Fruit fly (Drosophila melanogaster) whole organism, pupa: Measurements from ENCODE around the gene VhaAC39-2.
A peak's percentile ranks its signal among the peaks of the same experiment; 100 is the strongest.

Experiments
- CG10348 ChIP-seq: fragments of 200-800 bp; sonication (Bioruptor generic); IDR thresholded peaks from 2 replicates; pipeline ENCODE4 v1.3.6; 2022; ENCODE audit warnings: missing biosample characterization, missing genetic modification characterization
- CG12605 ChIP-seq: fragments of 200-800 bp; sonication (Bioruptor generic); IDR thresholded peaks from 2 replicates; pipeline ENCODE4 v1.3.6; 2022; ENCODE audit warnings: missing biosample characterization, missing genetic modification characterization
- CG13204 ChIP-seq: fragments of 200-800 bp; sonication (Bioruptor generic); optimal IDR thresholded peaks from 2 replicates; lab custom pipeline; 2018; ENCODE audit warnings: missing biosample characterization, mild to moderate bottlenecking, missing genetic modification characterization, moderate library complexity
- CG14655 ChIP-seq: fragments of 200-800 bp; sonication (Bioruptor generic); optimal IDR thresholded peaks from 3 replicates; lab custom pipeline; 2017; ENCODE audit warnings: mild to moderate bottlenecking, missing biosample characterization, missing genetic modification reagents, missing genetic modification characterization
- CG15710 ChIP-seq: fragments of 200-800 bp; sonication (Bioruptor generic); optimal IDR thresholded peaks from 2 replicates; lab custom pipeline; 2018; ENCODE audit warnings: missing biosample characterization, mild to moderate bottlenecking, missing genetic modification characterization, moderate library complexity
- CG17806 ChIP-seq: fragments of 200-800 bp; sonication (Bioruptor generic); optimal IDR thresholded peaks from 2 replicates; lab custom pipeline; 2018; ENCODE audit warnings: missing biosample characterization, mild to moderate bottlenecking, missing genetic modification characterization, moderate library complexity
- CG32121 ChIP-seq: fragments of 200-800 bp; sonication (Bioruptor generic); IDR thresholded peaks from 2 replicates; pipeline ENCODE4 v1.3.6; 2022; ENCODE audit warnings: missing biosample characterization, missing genetic modification characterization
- CG34367 ChIP-seq: fragments of 200-800 bp; sonication (Bioruptor generic); optimal IDR thresholded peaks from 2 replicates; lab custom pipeline; 2018; ENCODE audit warnings: missing biosample characterization, mild to moderate bottlenecking, missing genetic modification characterization
- CG4496 ChIP-seq: fragments of 200-800 bp; sonication (Bioruptor generic); IDR thresholded peaks from 3 replicates; pipeline ENCODE4 v1.3.6; 2022; ENCODE audit warnings: missing biosample characterization, missing genetic modification characterization
- CG8159 ChIP-seq: fragments of 200-800 bp; sonication (Bioruptor generic); optimal IDR thresholded peaks from 3 replicates; lab custom pipeline; 2018; ENCODE audit warnings: missing biosample characterization, mild to moderate bottlenecking, missing genetic modification characterization, moderate library complexity
- CG8301 ChIP-seq: fragments of 200-800 bp; sonication (Bioruptor generic); optimal IDR thresholded peaks from 2 replicates; lab custom pipeline; 2018; ENCODE audit warnings: missing biosample characterization, mild to moderate bottlenecking, missing genetic modification characterization
- CG9948 ChIP-seq: fragments of 200-800 bp; sonication (Bioruptor generic); optimal IDR thresholded peaks from 2 replicates; lab custom pipeline; 2018; ENCODE audit warnings: missing biosample characterization, mild to moderate bottlenecking, missing genetic modification characterization, moderate library complexity
- D1 ChIP-seq: fragments of 200-800 bp; sonication (Bioruptor generic); optimal IDR thresholded peaks from 2 replicates; lab custom pipeline; 2018; ENCODE audit warnings: missing biosample characterization, mild to moderate bottlenecking, missing genetic modification characterization, moderate library complexity
- EcR ChIP-seq: fragments of 200-800 bp; sonication (Bioruptor generic); optimal IDR thresholded peaks from 3 replicates; lab custom pipeline; 2019; ENCODE audit warnings: missing biosample characterization, missing genetic modification characterization, mild to moderate bottlenecking, moderate library complexity, missing genetic modification reagents
- Ets98B ChIP-seq: fragments of 200-800 bp; sonication (Bioruptor generic); IDR thresholded peaks from 2 replicates; pipeline ENCODE4 v1.3.6; 2022; ENCODE audit warnings: missing biosample characterization, missing genetic modification characterization
- Pif1A ChIP-seq: fragments of 200-800 bp; sonication (Bioruptor generic); optimal IDR thresholded peaks from 3 replicates; lab custom pipeline; 2016; ENCODE audit warnings: missing biosample characterization, missing genetic modification characterization
- Pif1B ChIP-seq: fragments of 200-800 bp; sonication (Bioruptor generic); optimal IDR thresholded peaks from 3 replicates; lab custom pipeline; 2016; ENCODE audit warnings: missing biosample characterization, missing genetic modification characterization
- Snoo ChIP-seq: fragments of 200-800 bp; sonication (Bioruptor generic); optimal IDR thresholded peaks from 3 replicates; lab custom pipeline; 2017; ENCODE audit warnings: missing biosample characterization, mild to moderate bottlenecking, missing genetic modification characterization, inconsistent platforms
- fd96Ca ChIP-seq: fragments of 200-800 bp; sonication (Bioruptor generic); IDR thresholded peaks from 3 replicates; pipeline ENCODE4 v1.3.6; 2022; ENCODE audit warnings: missing biosample characterization, missing genetic modification characterization
- gl ChIP-seq: fragments of 200-800 bp; sonication (Bioruptor generic); optimal IDR thresholded peaks from 2 replicates; lab custom pipeline; 2018; ENCODE audit warnings: missing biosample characterization, mild to moderate bottlenecking, missing genetic modification characterization
- rn ChIP-seq: fragments of 200-800 bp; sonication (Bioruptor generic); IDR thresholded peaks from 2 replicates; pipeline ENCODE4 v1.3.6; 2022; ENCODE audit warnings: missing biosample characterization, missing genetic modification characterization

Gene VhaAC39-2

dm6 chr3R:23147058-23147457 lies 12.1 kb downstream of the VhaAC39-2 start:
- TF ChIP-seq Pif1B (GFP tag; lab: Kevin White, UChicago) (no peak), gl (tag; lab: Kevin White, UChicago) (no peak), CG13204 (GFP tag; lab: Kevin White, UChicago) (no peak), Ets98B (no peak), CG34367 (tag; lab: Kevin White, UChicago) (no peak), CG8301 (tag; lab: Kevin White, UChicago) (no peak), CG15710 (tag; lab: Kevin White, UChicago) (no peak), CG9948 (tag; lab: Kevin White, UChicago) (no peak), CG4496 (no peak), Pif1A (GFP tag; lab: Kevin White, UChicago) (no peak), CG10348 (no peak)

dm6 chr3R:23145681-23146080 lies 13.4 kb downstream of the VhaAC39-2 start:
- no peak for TF ChIP-seq Pif1A (GFP tag; lab: Kevin White, UChicago)
- no peak for TF ChIP-seq CG34367 (tag; lab: Kevin White, UChicago)
- TF ChIP-seq Snoo (tag; lab: Kevin White, UChicago) = no peak
- no peak for TF ChIP-seq CG15710 (tag; lab: Kevin White, UChicago)
- TF ChIP-seq CG8159 (tag; lab: Kevin White, UChicago) = no peak
- TF ChIP-seq CG10348 = no peak
- TF ChIP-seq CG9948 (tag; lab: Kevin White, UChicago) = no peak
- no peak for TF ChIP-seq CG14655 (GFP tag; lab: Kevin White, UChicago)
- no peak for TF ChIP-seq D1 (tag; lab: Kevin White, UChicago)
- TF ChIP-seq, all 21 proteins: peak for 0

DNA sequence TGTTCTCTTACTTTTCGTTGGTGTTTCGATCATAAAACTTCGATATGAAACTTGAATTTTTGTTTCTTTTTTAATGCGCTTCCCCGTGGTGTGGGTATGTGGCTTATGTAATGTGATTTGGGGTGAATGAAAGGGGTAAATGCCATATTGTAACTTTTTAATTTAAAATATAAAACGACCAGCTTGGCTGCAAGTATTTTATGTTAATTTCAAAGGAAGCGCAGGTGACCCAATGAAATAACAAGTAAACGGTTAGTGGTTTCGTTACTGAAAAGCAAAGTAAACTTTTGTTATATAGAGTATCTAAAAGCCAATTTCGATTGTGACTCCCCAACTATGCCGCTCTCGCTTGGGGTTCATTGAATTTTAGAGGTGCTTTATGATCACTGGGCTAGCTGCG lies 14.5 kb downstream of the VhaAC39-2 start:
- TF ChIP-seq CG14655 (GFP tag; lab: Kevin White, UChicago) = peak; percentile 15
- TF ChIP-seq CG15710 (tag; lab: Kevin White, UChicago) = peak; percentile 38
- peak; percentile 13 for TF ChIP-seq CG17806 (tag; lab: Kevin White, UChicago)
- no peak for TF ChIP-seq fd96Ca (GFP tag; lab: Robert Waterston, UW)
- TF ChIP-seq EcR (GFP tag; lab: Kevin White, UChicago) = peak; percentile 25
- TF ChIP-seq, all 21 proteins: peak for 4

DNA sequence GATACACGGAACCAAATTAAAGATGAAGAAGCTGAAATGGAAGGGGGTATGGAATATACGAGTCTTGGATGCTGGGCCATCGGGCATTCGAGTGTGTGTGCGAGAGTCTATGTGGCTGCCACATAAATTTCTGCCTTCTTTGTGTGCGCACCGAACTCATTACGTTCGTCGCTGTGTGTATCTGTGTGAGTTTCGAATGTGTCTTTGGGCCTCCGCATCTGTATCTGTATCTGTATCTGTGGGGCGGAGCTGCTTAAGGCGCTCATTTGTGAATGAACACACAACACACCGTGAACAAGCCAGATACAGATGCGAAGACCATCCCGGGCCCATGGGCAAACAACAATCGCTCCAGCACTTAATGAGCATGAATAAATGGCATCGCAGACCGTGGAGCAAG lies 15.7 kb downstream of the VhaAC39-2 start:
- no peak for TF ChIP-seq EcR (GFP tag; lab: Kevin White, UChicago)
- TF ChIP-seq Snoo (tag; lab: Kevin White, UChicago) = no peak
- TF ChIP-seq Pif1A (GFP tag; lab: Kevin White, UChicago) = no peak
- no peak for TF ChIP-seq Ets98B
- TF ChIP-seq CG8301 (tag; lab: Kevin White, UChicago) = no peak

dm6 chr3R:23141678-23142338 lies 17.3 kb downstream of the VhaAC39-2 start, which contains the start of gene hh:
Gene hh (minus strand): TSS chr3R:23141906.
- TF ChIP-seq CG4496 = 0 out of 3 replicates have a peak, but pooled peaks have one; percentile 49
- no peak for TF ChIP-seq Snoo (tag; lab: Kevin White, UChicago)

dm6 chr3R:23141113-23141512 lies 18.0 kb downstream of the VhaAC39-2 start:
- TF ChIP-seq CG32121 (GFP tag; lab: Robert Waterston, UW) = no peak
- no peak for TF ChIP-seq CG9948 (tag; lab: Kevin White, UChicago)
- TF ChIP-seq CG4496 = no peak
- no peak for TF ChIP-seq gl (tag; lab: Kevin White, UChicago)
- TF ChIP-seq fd96Ca (GFP tag; lab: Robert Waterston, UW) = no peak
- TF ChIP-seq Snoo (tag; lab: Kevin White, UChicago) = no peak
- no peak for TF ChIP-seq Pif1A (GFP tag; lab: Kevin White, UChicago)
- no peak for TF ChIP-seq rn
- TF ChIP-seq Ets98B = no peak
- TF ChIP-seq CG12605 = no peak
- no peak for TF ChIP-seq CG34367 (tag; lab: Kevin White, UChicago)
- TF ChIP-seq CG10348 = no peak
- no peak for TF ChIP-seq CG14655 (GFP tag; lab: Kevin White, UChicago)
- TF ChIP-seq CG15710 (tag; lab: Kevin White, UChicago) = no peak
- no peak for TF ChIP-seq CG8159 (tag; lab: Kevin White, UChicago)
- TF ChIP-seq D1 (tag; lab: Kevin White, UChicago) = no peak
- no peak for TF ChIP-seq CG17806 (tag; lab: Kevin White, UChicago)
- TF ChIP-seq EcR (GFP tag; lab: Kevin White, UChicago) = no peak
- no peak for TF ChIP-seq CG8301 (tag; lab: Kevin White, UChicago)

- TF ChIP-seq CG9948 (tag; lab: Kevin White, UChicago) = no peak
- no peak for TF ChIP-seq Pif1A (GFP tag; lab: Kevin White, UChicago)
- no peak for TF ChIP-seq CG32121 (GFP tag; lab: Robert Waterston, UW)
- TF ChIP-seq CG12605 = no peak
- no peak for TF ChIP-seq CG13204 (GFP tag; lab: Kevin White, UChicago)
- no peak for TF ChIP-seq CG14655 (GFP tag; lab: Kevin White, UChicago)
- no peak for TF ChIP-seq Snoo (tag; lab: Kevin White, UChicago)
- TF ChIP-seq CG34367 (tag; lab: Kevin White, UChicago) = no peak
- no peak for TF ChIP-seq CG10348
- no peak for TF ChIP-seq CG17806 (tag; lab: Kevin White, UChicago)
- no peak for TF ChIP-seq Ets98B
- TF ChIP-seq Pif1B (GFP tag; lab: Kevin White, UChicago) = no peak
- no peak for TF ChIP-seq EcR (GFP tag; lab: Kevin White, UChicago)
- TF ChIP-seq, all 21 proteins: peak for 0
Measured at dm6 chr3R:23140280-23140679, 18.8 kb downstream of the VhaAC39-2 start.
